Worm (Caenorhabditis elegans): Measurements from ENCODE around the gene W06G6.11.

DNA sequence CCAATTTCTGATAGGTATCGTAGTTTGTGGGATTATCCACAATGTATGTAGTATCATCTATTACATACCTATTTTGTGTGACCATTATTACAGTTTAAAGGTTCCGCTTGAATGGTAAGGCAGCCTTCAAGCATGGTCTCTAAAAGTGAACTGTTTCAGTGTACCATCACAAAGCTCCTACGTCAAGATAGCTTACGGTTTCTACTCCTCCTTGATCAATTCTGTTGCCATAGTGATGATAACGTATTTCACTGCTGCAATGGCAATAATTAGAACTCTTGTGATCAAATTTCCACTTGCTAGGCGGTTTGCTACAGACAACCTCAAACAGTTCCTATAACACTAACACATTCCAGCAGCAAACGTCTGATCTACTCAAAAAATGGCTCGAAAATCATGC is 34.3 kb upstream of the W06G6.11 start:
- TF ChIP-seq lin-13 (tag; optimal IDR thresholded peaks at IDR 0.05), result no peak
- no peak for TF ChIP-seq elt-1 (tag; optimal IDR thresholded peaks at IDR 0.05; ENCODE audit: borderline replicate concordance, insufficient read depth)

All from whole organism, mixed stage, embryonic.